Fruit fly (Drosophila melanogaster) whole organism, embryonic: ENCODE data around the gene CG42538.

Experiments used
- Atf-2 ChIP-seq: fragments of 200-800 bp; sonication (Bioruptor generic); optimal IDR thresholded peaks from 2 replicates; lab custom pipeline; 2016; ENCODE audit warnings: missing biosample characterization, missing genetic modification characterization
- Atf6 ChIP-seq: fragments of 200-800 bp; sonication (Bioruptor generic); IDR thresholded peaks from 2 replicates; pipeline ENCODE4 v1.3.6; 2022; ENCODE audit warnings: missing biosample characterization, missing genetic modification characterization
- CG10274 ChIP-seq: fragments of 200-800 bp; sonication (Bioruptor generic); optimal IDR thresholded peaks from 3 replicates; lab custom pipeline; 2017; ENCODE audit warnings: missing biosample characterization, mild to moderate bottlenecking, missing genetic modification characterization
- CG11085 ChIP-seq: fragments of 200-800 bp; sonication (Bioruptor generic); IDR thresholded peaks from 2 replicates; pipeline ENCODE4 v1.3.6; 2022; ENCODE audit warnings: missing biosample characterization, missing genetic modification characterization
- CG11696 ChIP-seq: fragments of 200-800 bp; sonication (Bioruptor generic); IDR thresholded peaks from 2 replicates; pipeline ENCODE4 v1.3.6; 2022; ENCODE audit warnings: missing biosample characterization, missing genetic modification characterization
- CG12391 ChIP-seq: fragments of 200-800 bp; sonication (Bioruptor generic); optimal IDR thresholded peaks from 3 replicates; lab custom pipeline; 2018; ENCODE audit warnings: missing biosample characterization, mild to moderate bottlenecking, missing genetic modification characterization, moderate library complexity
- CG15601 ChIP-seq: fragments of 200-800 bp; sonication (Bioruptor generic); optimal IDR thresholded peaks from 3 replicates; lab custom pipeline; 2019; ENCODE audit warnings: missing biosample characterization, mild to moderate bottlenecking, missing genetic modification characterization, moderate library complexity
- CG15696 ChIP-seq: fragments of 200-800 bp; sonication (Bioruptor generic); optimal IDR thresholded peaks from 2 replicates; lab custom pipeline; 2019; ENCODE audit warnings: missing biosample characterization, mild to moderate bottlenecking, missing genetic modification characterization, moderate library complexity
- CG1792 ChIP-seq: fragments of 200-800 bp; sonication (Bioruptor generic); optimal IDR thresholded peaks from 2 replicates; lab custom pipeline; 2016; ENCODE audit warnings: missing biosample characterization, missing genetic modification characterization
- CG1832 ChIP-seq: fragments of 200-800 bp; sonication (Bioruptor generic); optimal IDR thresholded peaks from 2 replicates; lab custom pipeline; 2017; ENCODE audit warnings: missing biosample characterization, mild to moderate bottlenecking, missing genetic modification characterization, inconsistent platforms
- CG2712 ChIP-seq: fragments of 200-800 bp; optimal IDR thresholded peaks from 3 replicates; lab custom pipeline; 2019; ENCODE audit warnings: missing biosample characterization, mild to moderate bottlenecking, missing genetic modification characterization, moderate library complexity
- CG33557 ChIP-seq: fragments of 200-800 bp; sonication (Bioruptor generic); optimal IDR thresholded peaks from 2 replicates; lab custom pipeline; 2019; ENCODE audit warnings: missing biosample characterization, mild to moderate bottlenecking, missing genetic modification characterization, moderate library complexity
- CG3838 ChIP-seq: fragments of 200-800 bp; sonication (Bioruptor generic); optimal IDR thresholded peaks from 3 replicates; lab custom pipeline; 2016; ENCODE audit warnings: missing biosample characterization, missing genetic modification characterization
- CG4617 ChIP-seq: fragments of 200-800 bp; sonication (Bioruptor generic); optimal IDR thresholded peaks from 3 replicates; lab custom pipeline; 2016; ENCODE audit warnings: missing biosample characterization, missing genetic modification characterization, borderline replicate concordance
- CG6254 ChIP-seq: fragments of 200-800 bp; sonication (Bioruptor generic); optimal IDR thresholded peaks from 3 replicates; lab custom pipeline; 2017; ENCODE audit warnings: mild to moderate bottlenecking, missing biosample characterization, missing genetic modification reagents, missing genetic modification characterization
- CG6272 ChIP-seq: fragments of 200-800 bp; sonication (Bioruptor generic); IDR thresholded peaks from 2 replicates; pipeline ENCODE4 v1.3.6; 2022; ENCODE audit warnings: missing biosample characterization, missing genetic modification characterization
- CG6689 ChIP-seq: fragments of 200-800 bp; sonication (Bioruptor generic); IDR thresholded peaks from 2 replicates; pipeline ENCODE4 v1.3.6; 2022; ENCODE audit warnings: missing biosample characterization, missing genetic modification characterization
- CG7556 ChIP-seq: fragments of 200-800 bp; sonication (Bioruptor generic); optimal IDR thresholded peaks from 2 replicates; lab custom pipeline; 2017; ENCODE audit warnings: missing biosample characterization, mild to moderate bottlenecking, missing genetic modification characterization
- CG7987 ChIP-seq: fragments of 200-800 bp; sonication (Bioruptor generic); optimal IDR thresholded peaks from 2 replicates; lab custom pipeline; 2018; ENCODE audit warnings: missing biosample characterization, mild to moderate bottlenecking, missing genetic modification characterization, moderate library complexity
- CG9437 ChIP-seq: fragments of 200-800 bp; sonication (Bioruptor generic); optimal IDR thresholded peaks from 2 replicates; lab custom pipeline; 2018; ENCODE audit warnings: missing biosample characterization, mild to moderate bottlenecking, missing genetic modification characterization
- D19A ChIP-seq: fragments of 200-800 bp; optimal IDR thresholded peaks from 3 replicates; lab custom pipeline; 2019; ENCODE audit warnings: missing biosample characterization, mild to moderate bottlenecking, missing genetic modification characterization, moderate library complexity
- Dek ChIP-seq: fragments of 200-800 bp; sonication (Bioruptor generic); optimal IDR thresholded peaks from 3 replicates; lab custom pipeline; 2019; ENCODE audit warnings: missing biosample characterization, mild to moderate bottlenecking, missing genetic modification characterization, moderate library complexity
- Doc2 ChIP-seq: fragments of 200-800 bp; sonication (Bioruptor generic); IDR thresholded peaks from 2 replicates; pipeline ENCODE4 v1.3.6; 2022; ENCODE audit warnings: missing biosample characterization, missing genetic modification characterization
- Dp ChIP-seq: fragments of 200-800 bp; sonication (Bioruptor generic); optimal IDR thresholded peaks from 2 replicates; lab custom pipeline; 2018; ENCODE audit warnings: missing biosample characterization, mild to moderate bottlenecking, missing genetic modification characterization, moderate library complexity
- E2f1 ChIP-seq: fragments of 200-800 bp; sonication (Bioruptor generic); IDR thresholded peaks from 2 replicates; pipeline ENCODE4 v1.3.6; 2022; ENCODE audit warnings: missing biosample characterization, missing genetic modification characterization
- Hr78 ChIP-seq, 2 experiments: fragments of 200-800 bp in 1 of 2; fragments of >200 bp in 1 of 2; sonication (Bioruptor generic) in 1 of 2; optimal IDR thresholded peaks; 2 replicates each; lab custom pipeline; 2017 to 2019; ENCODE audit warnings: missing biosample characterization in 2 of 2, missing genetic modification characterization in 2 of 2, mild to moderate bottlenecking in 1 of 2, moderate library complexity in 1 of 2
- MBD-R2 ChIP-seq: fragments of 200-800 bp; sonication (Bioruptor generic); IDR thresholded peaks from 2 replicates; pipeline ENCODE4 v1.3.6; 2022; ENCODE audit warnings: missing biosample characterization, missing genetic modification characterization
- NC2α ChIP-seq: fragments of 200-800 bp; sonication (Bioruptor generic); optimal IDR thresholded peaks from 2 replicates; lab custom pipeline; 2016; ENCODE audit warnings: missing biosample characterization, missing genetic modification characterization
- NC2β ChIP-seq: fragments of 200-800 bp; sonication (Bioruptor generic); optimal IDR thresholded peaks from 2 replicates; lab custom pipeline; 2016; ENCODE audit warnings: missing biosample characterization, missing genetic modification characterization
- Neu2 ChIP-seq: fragments of 200-800 bp; sonication (Bioruptor generic); optimal IDR thresholded peaks from 3 replicates; lab custom pipeline; 2016; ENCODE audit warnings: missing biosample characterization, missing genetic modification characterization, borderline replicate concordance
- Six4 ChIP-seq: fragments of 200-800 bp; sonication (Bioruptor generic); optimal IDR thresholded peaks from 2 replicates; lab custom pipeline; 2016; ENCODE audit warnings: missing biosample characterization, missing genetic modification characterization
- Sox100B ChIP-seq: fragments of 200-800 bp; sonication (Bioruptor generic); optimal IDR thresholded peaks from 3 replicates; lab custom pipeline; 2018; ENCODE audit warnings: missing biosample characterization, mild to moderate bottlenecking, missing genetic modification characterization
- Taf1 ChIP-seq: fragments of 200-800 bp; sonication (Bioruptor generic); IDR thresholded peaks from 2 replicates; pipeline ENCODE4 v1.3.6; 2022; ENCODE audit warnings: missing biosample characterization, missing genetic modification characterization
- YL-1 ChIP-seq: fragments of 200-800 bp; sonication (Bioruptor generic); optimal IDR thresholded peaks from 3 replicates; lab custom pipeline; 2017; ENCODE audit warnings: missing biosample characterization, mild to moderate bottlenecking, missing genetic modification characterization
- amos ChIP-seq: fragments of 200-800 bp; sonication (Bioruptor generic); IDR thresholded peaks from 2 replicates; pipeline ENCODE4 v1.3.6; 2022; ENCODE audit warnings: missing biosample characterization, missing genetic modification characterization; ENCODE audit not compliant: partially characterized antibody
- bbx ChIP-seq: fragments of 200-800 bp; sonication (Bioruptor generic); IDR thresholded peaks from 2 replicates; pipeline ENCODE4 v1.3.6; 2022; ENCODE audit warnings: missing biosample characterization, missing genetic modification characterization; ENCODE audit not compliant: partially characterized antibody
- ems ChIP-seq: fragments of 200-800 bp; sonication (Bioruptor generic); optimal IDR thresholded peaks from 3 replicates; lab custom pipeline; 2016; ENCODE audit warnings: missing biosample characterization, missing genetic modification characterization
- fd64A ChIP-seq: fragments of 200-800 bp; sonication (Bioruptor generic); optimal IDR thresholded peaks from 3 replicates; lab custom pipeline; 2018; ENCODE audit warnings: missing biosample characterization, mild to moderate bottlenecking, missing genetic modification characterization
- fru ChIP-seq: fragments of >200 bp; optimal IDR thresholded peaks from 2 replicates; lab custom pipeline; 2017
- gcm2 ChIP-seq: fragments of 200-800 bp; sonication (Bioruptor generic); optimal IDR thresholded peaks from 2 replicates; lab custom pipeline; 2016; ENCODE audit warnings: missing biosample characterization, missing genetic modification characterization
- klu ChIP-seq: fragments of 200-800 bp; sonication (Bioruptor generic); IDR thresholded peaks from 2 replicates; pipeline ENCODE4 v1.3.6; 2022; ENCODE audit warnings: missing biosample characterization, missing genetic modification characterization
- mld ChIP-seq: fragments of 200-800 bp; sonication (Bioruptor generic); IDR thresholded peaks from 3 replicates; pipeline ENCODE4 v1.3.6; 2022; ENCODE audit warnings: missing biosample characterization, missing genetic modification characterization; ENCODE audit not compliant: partially characterized antibody
- nerfin-1 ChIP-seq: fragments of 200-800 bp; sonication (Bioruptor generic); optimal IDR thresholded peaks from 3 replicates; lab custom pipeline; 2019; ENCODE audit warnings: missing biosample characterization, mild to moderate bottlenecking, missing genetic modification characterization, moderate library complexity
- prd ChIP-seq, 3 experiments: fragments of >200 bp in 2 of 3; fragments of 200-800 bp in 1 of 3; sonication (Bioruptor generic) in 1 of 3; optimal IDR thresholded peaks in 2 of 3; IDR thresholded peaks in 1 of 3; 2 replicates in 2 of 3; 3 replicates in 1 of 3; pipeline versions ENCODE4 v1.3.6 to Lab custom; 2017 to 2022; ENCODE audit warnings: missing biosample characterization in 1 of 3, missing genetic modification characterization in 1 of 3
- pum ChIP-seq: fragments of 200-800 bp; sonication (Bioruptor generic); optimal IDR thresholded peaks from 2 replicates; lab custom pipeline; 2016; ENCODE audit warnings: missing biosample characterization, missing genetic modification characterization
- seq ChIP-seq: fragments of 200-800 bp; sonication (Bioruptor generic); IDR thresholded peaks from 2 replicates; pipeline ENCODE4 v1.3.6; 2022; ENCODE audit warnings: missing biosample characterization, missing genetic modification characterization
- slbo ChIP-seq: fragments of 200-800 bp; sonication (Bioruptor generic); IDR thresholded peaks from 2 replicates; pipeline ENCODE4 v1.3.6; 2022; ENCODE audit warnings: missing biosample characterization, missing genetic modification characterization
- tna ChIP-seq: fragments of 200-800 bp; sonication (Bioruptor generic); IDR thresholded peaks from 2 replicates; pipeline ENCODE4 v1.3.6; 2022; ENCODE audit warnings: missing biosample characterization, missing genetic modification characterization; ENCODE audit not compliant: partially characterized antibody
- toy ChIP-seq: fragments of 200-800 bp; sonication (Bioruptor generic); IDR thresholded peaks from 2 replicates; pipeline ENCODE4 v1.3.6; 2022; ENCODE audit warnings: missing biosample characterization, missing genetic modification characterization
- unpg ChIP-seq: fragments of 200-800 bp; sonication (Bioruptor generic); optimal IDR thresholded peaks from 3 replicates; lab custom pipeline; 2018; ENCODE audit warnings: missing biosample characterization, mild to moderate bottlenecking, missing genetic modification characterization, moderate library complexity
- yki ChIP-seq: fragments of >200 bp; optimal IDR thresholded peaks from 3 replicates; lab custom pipeline; 2018
- zfh1 ChIP-seq: fragments of 200-800 bp; sonication (Bioruptor generic); IDR thresholded peaks from 3 replicates; pipeline ENCODE4 v1.3.6; 2022; ENCODE audit warnings: missing biosample characterization, missing genetic modification characterization

The CG42538 gene

DNA sequence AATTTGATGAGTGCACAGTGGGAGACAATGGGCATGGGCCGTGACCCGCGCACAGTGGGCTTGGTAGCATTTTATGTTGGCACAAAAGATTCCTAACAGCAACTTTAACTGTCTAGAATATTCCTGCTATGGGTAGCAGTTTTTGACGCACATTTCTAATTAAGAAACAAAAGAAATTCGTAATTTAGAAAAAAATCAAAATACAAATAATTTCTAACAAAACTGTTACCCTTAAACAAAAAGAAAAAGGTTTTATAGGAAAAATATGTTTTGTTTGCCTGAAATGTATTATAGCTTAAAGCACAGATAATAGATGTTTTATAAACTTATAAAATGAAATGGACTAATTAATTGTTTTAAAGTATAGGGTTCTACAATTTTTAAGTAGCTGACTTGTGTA is 17.4 kb upstream of the CG42538 start (continued):
- TF ChIP-seq nerfin-1 (tag; lab: Kevin White, UChicago) (no peak), CG6272 (GFP tag; lab: Robert Waterston, UW) (no peak), CG10274 (GFP tag; lab: Kevin White, UChicago) (no peak), yki (lab: Kevin White, UChicago) (no peak), CG7987 (GFP tag; lab: Kevin White, UChicago) (no peak), ems (GFP tag; lab: Kevin White, UChicago) (no peak), CG2712 (tag; lab: Kevin White, UChicago) (peak; percentile 43), CG6254 (GFP tag; lab: Kevin White, UChicago) (peak; percentile 15), gcm2 (GFP tag; lab: Kevin White, UChicago) (no peak), CG1792 (GFP tag; lab: Kevin White, UChicago) (no peak), fru (no peak), E2f1 (GFP tag; lab: Robert Waterston, UW) (no peak), CG33557 (GFP tag; lab: Kevin White, UChicago) (no peak), CG4617 (GFP tag; lab: Kevin White, UChicago) (no peak), NC2β (GFP tag; lab: Kevin White, UChicago) (no peak), Six4 (GFP tag; lab: Kevin White, UChicago) (no peak), CG15601 (no peak), prd (optimal IDR thresholded peaks at IDR 0.05; lab: Kevin White, UChicago) (no peak), prd (GFP tag; IDR thresholded peaks at IDR 0.05; lab: Robert Waterston, UW) (peak; percentile 29; the same call in 1 of the 3 replicates), Doc2 (GFP tag; lab: Robert Waterston, UW) (no peak), toy (GFP tag; lab: Robert Waterston, UW) (no peak), klu (GFP tag; lab: Robert Waterston, UW) (no peak), mld (GFP tag; lab: Robert Waterston, UW) (no peak), Dek (tag; lab: Kevin White, UChicago) (no peak), Atf6 (GFP tag; lab: Robert Waterston, UW) (no peak), CG6689 (GFP tag; lab: Robert Waterston, UW) (peak; percentile 12; the same call in 1 of the 2 replicates), CG1832 (GFP tag; lab: Kevin White, UChicago) (no peak), zfh1 (GFP tag; lab: Robert Waterston, UW) (no peak), Sox100B (GFP tag; lab: Kevin White, UChicago) (peak; percentile 31), Neu2 (GFP tag; lab: Kevin White, UChicago) (no peak), Dp (GFP tag; lab: Kevin White, UChicago) (no peak), unpg (GFP tag; lab: Kevin White, UChicago) (no peak), seq (no peak), amos (GFP tag; lab: Robert Waterston, UW) (no peak), Atf-2 (GFP tag; lab: Kevin White, UChicago) (no peak), Hr78 (GFP tag; optimal IDR thresholded peaks at IDR 0.05; lab: Kevin White, UChicago) (no peak), CG3838 (no peak), Taf1 (GFP tag; lab: Robert Waterston, UW) (no peak), CG11696 (GFP tag; lab: Robert Waterston, UW) (no peak), tna (GFP tag; lab: Robert Waterston, UW) (no peak), YL-1 (GFP tag; lab: Kevin White, UChicago) (no peak), CG12391 (tag; lab: Kevin White, UChicago) (peak; percentile 14), slbo (GFP tag; lab: Robert Waterston, UW) (no peak), CG11085 (GFP tag; lab: Robert Waterston, UW) (no peak), bbx (GFP tag; lab: Robert Waterston, UW) (no peak), fd64A (GFP tag; lab: Kevin White, UChicago) (no peak), pum (GFP tag; lab: Kevin White, UChicago) (no peak), NC2α (no peak), CG9437 (GFP tag; lab: Kevin White, UChicago) (no peak), CG7556 (peak; percentile 15), D19A (peak; percentile 29), MBD-R2 (GFP tag; lab: Robert Waterston, UW) (no peak), CG15696 (tag; lab: Kevin White, UChicago) (peak; percentile 14)
